Worm (Caenorhabditis elegans): Measurements from ENCODE around the gene C10E2.5.

ce11 chrX:16798621-16799020 lies 44.2 kb upstream of the C10E2.5 start:
- TF ChIP-seq F13H6.1 (tag; optimal IDR thresholded peaks at IDR 0.05), result no peak
- no peak for TF ChIP-seq lin-39 (tag; optimal IDR thresholded peaks at IDR 0.05)
- no peak for TF ChIP-seq skn-1 (tag; optimal IDR thresholded peaks at IDR 0.05)
- no peak for TF ChIP-seq lin-13 (GFP tag; optimal IDR thresholded peaks at IDR 0.05)
- TF ChIP-seq ztf-11 (tag; optimal IDR thresholded peaks at IDR 0.05), result no peak
- no peak for TF ChIP-seq nhr-25 (tag; optimal IDR thresholded peaks at IDR 0.05)
- TF ChIP-seq ZK546.5 (tag; optimal IDR thresholded peaks at IDR 0.05), result no peak
- TF ChIP-seq nhr-77 (tag; optimal IDR thresholded peaks at IDR 0.05), result no peak
- TF ChIP-seq elt-1 (tag; optimal IDR thresholded peaks at IDR 0.05), result no peak
- no peak for TF ChIP-seq nhr-23 (tag; optimal IDR thresholded peaks at IDR 0.05)
